Worm (Caenorhabditis elegans): ENCODE results near the gene C49C8.8.

DNA sequence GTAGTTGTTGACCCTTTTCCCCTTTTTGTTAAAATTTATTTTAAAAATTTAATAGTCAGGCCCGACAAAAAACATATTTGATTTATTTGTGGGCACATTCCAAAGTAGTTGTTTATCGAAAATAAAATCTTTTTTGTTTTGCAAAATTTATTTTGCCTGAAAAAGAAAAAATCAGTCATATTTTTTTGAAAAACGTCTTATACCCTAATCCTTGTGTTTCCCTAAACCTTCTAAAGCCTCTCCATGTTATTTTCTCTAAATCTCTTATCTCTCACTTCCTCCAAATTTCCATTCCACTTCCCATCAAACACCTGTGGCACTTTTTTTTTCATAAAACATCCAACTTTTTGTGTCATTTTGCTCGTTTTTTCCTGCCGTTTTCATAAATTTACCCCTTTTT is 43.7 kb upstream of the C49C8.8 start:
- TF ChIP-seq ceh-39 (tag; optimal IDR thresholded peaks at IDR 0.05) (no peak), hlh-1 (tag; optimal IDR thresholded peaks at IDR 0.05) (no peak), snpc-4 (tag; optimal IDR thresholded peaks at IDR 0.05) (no peak), ztf-11 (tag; optimal IDR thresholded peaks at IDR 0.05) (no peak), lin-13 (tag; optimal IDR thresholded peaks at IDR 0.05) (no peak)

Measured in whole organism, mixed stage, embryonic.